Worm (Caenorhabditis elegans) whole organism, midembryonic: ENCODE measurements around the gene gcy-13.

Experiments
- T22C8.4 ChIP-seq: fragments of 200-800 bp; sonication (Bioruptor generic); IDR thresholded peaks from 2 replicates; pipeline ENCODE4 v1.3.6; 2022; ENCODE audit warnings: missing genetic modification characterization, missing compliant biosample characterization
- cog-1 ChIP-seq: sonication (generic microtip); optimal IDR thresholded peaks from 2 replicates; lab custom pipeline; 2016; ENCODE audit warnings: missing genetic modification characterization, missing compliant biosample characterization
- med-1 ChIP-seq: sonication (generic microtip); optimal IDR thresholded peaks from 2 replicates; lab custom pipeline; 2017; ENCODE audit warnings: missing genetic modification characterization, mild to moderate bottlenecking, missing compliant biosample characterization, antibody characterized with exemption, missing genetic modification reagents; ENCODE audit not compliant: insufficient read depth
- tab-1 ChIP-seq: fragments of 200-800 bp; sonication (Bioruptor generic); IDR thresholded peaks from 2 replicates; pipeline ENCODE4 v1.3.6; 2022; ENCODE audit warnings: missing genetic modification characterization, missing compliant biosample characterization

DNA sequence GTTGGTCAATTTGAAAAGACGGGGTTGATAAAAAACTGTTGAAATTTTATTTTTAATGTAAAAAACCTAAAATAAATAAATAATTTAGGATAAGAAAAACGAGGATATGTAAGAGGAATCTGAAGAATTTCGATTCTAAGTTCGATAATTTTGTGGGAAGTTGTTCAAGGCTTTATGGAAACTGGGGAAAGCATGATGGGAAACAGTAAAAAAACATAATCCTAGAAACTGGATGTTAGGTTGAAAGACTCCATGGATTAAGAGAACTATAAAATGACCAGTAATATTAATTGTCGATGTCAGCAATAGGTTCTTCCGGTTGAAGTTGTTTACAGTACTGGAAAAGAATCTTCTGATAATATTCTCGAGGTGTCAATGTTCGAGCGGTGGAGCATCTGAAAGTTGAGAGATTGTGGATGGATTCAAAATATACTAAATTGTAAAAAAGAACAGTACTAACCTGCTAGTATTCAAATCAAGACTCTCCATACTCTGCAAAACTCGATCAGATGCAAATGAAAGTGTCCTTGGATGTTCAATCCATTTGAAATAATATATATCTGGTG is 49.0 kb downstream of the gcy-13 start:
- no peak for TF ChIP-seq cog-1 (tag; lab: Kevin White, UChicago)
- TF ChIP-seq T22C8.4 = no peak
- no peak for TF ChIP-seq med-1 (GFP tag; lab: Kevin White, UChicago)
- TF ChIP-seq tab-1 (GFP tag; lab: Robert Waterston, UW) = no peak
